Worm (Caenorhabditis elegans) whole organism, midembryonic: ENCODE results near the gene F48G7.4.

Source experiments
- T22C8.4 ChIP-seq: fragments of 200-800 bp; sonication (Bioruptor generic); IDR thresholded peaks from 2 replicates; pipeline ENCODE4 v1.3.6; 2022; ENCODE audit warnings: missing genetic modification characterization, missing compliant biosample characterization
- cog-1 ChIP-seq: sonication (generic microtip); optimal IDR thresholded peaks from 2 replicates; lab custom pipeline; 2016; ENCODE audit warnings: missing genetic modification characterization, missing compliant biosample characterization
- flt-1 ChIP-seq: fragments of 200-800 bp; sonication (Bioruptor generic); IDR thresholded peaks from 2 replicates; pipeline ENCODE4 v1.3.6; 2022; ENCODE audit warnings: missing genetic modification characterization, missing compliant biosample characterization
- klf-2 ChIP-seq: fragments of 200-800 bp; sonication (Bioruptor generic); conservative IDR thresholded peaks from 2 replicates; pipeline ENCODE4 v1.3.6; 2022; ENCODE audit warnings: missing genetic modification reagents, missing genetic modification characterization, missing compliant biosample characterization
- med-1 ChIP-seq: sonication (generic microtip); optimal IDR thresholded peaks from 2 replicates; lab custom pipeline; 2017; ENCODE audit warnings: missing genetic modification characterization, mild to moderate bottlenecking, missing compliant biosample characterization, antibody characterized with exemption, missing genetic modification reagents; ENCODE audit not compliant: insufficient read depth
- ztf-29 ChIP-seq: fragments of 200-800 bp; sonication (Bioruptor generic); IDR thresholded peaks from 2 replicates; pipeline ENCODE4 v1.3.6; 2022; ENCODE audit warnings: missing genetic modification reagents, missing genetic modification characterization, missing compliant biosample characterization

- TF ChIP-seq ztf-29 (GFP tag; lab: Robert Waterston, UW): no peak
- no peak for TF ChIP-seq flt-1 (GFP tag; lab: Robert Waterston, UW)
- TF ChIP-seq T22C8.4 (GFP tag; lab: Robert Waterston, UW): no peak
- TF ChIP-seq klf-2: no peak
- TF ChIP-seq cog-1 (tag; lab: Kevin White, UChicago): no peak
- TF ChIP-seq med-1 (GFP tag; lab: Kevin White, UChicago): no peak
Measured at ce11 chrV:576918-577317, 42.3 kb upstream of the F48G7.4 start.
